Worm (Caenorhabditis elegans) whole organism, young adult: ENCODE data around the gene C33A12.3.

ENCODE experiments used
- B0336.3 ChIP-seq: fragments of 200-800 bp; sonication (Bioruptor generic); IDR thresholded peaks from 2 replicates; pipeline ENCODE4 v1.3.6; 2022; ENCODE audit warnings: missing genetic modification characterization, missing compliant biosample characterization
- C17E4.6 ChIP-seq: fragments of 200-800 bp; sonication (Bioruptor generic); IDR thresholded peaks from 2 replicates; pipeline ENCODE4 v1.3.6; 2022; ENCODE audit warnings: missing genetic modification reagents, missing genetic modification characterization, missing compliant biosample characterization
- D2030.7 ChIP-seq: fragments of 200-800 bp; sonication (Bioruptor generic); IDR thresholded peaks from 2 replicates; pipeline ENCODE4 v1.3.6; 2022; ENCODE audit warnings: missing genetic modification reagents, missing genetic modification characterization, missing compliant biosample characterization
- F10E7.11 ChIP-seq: sonication (generic microtip); optimal IDR thresholded peaks from 2 replicates; lab custom pipeline; 2017; ENCODE audit warnings: mild to moderate bottlenecking, missing genetic modification characterization, moderate library complexity, missing compliant biosample characterization
- F33H1.4 ChIP-seq: fragments of 200-800 bp; sonication (Bioruptor generic); IDR thresholded peaks from 2 replicates; pipeline ENCODE4 v1.3.6; 2022; ENCODE audit warnings: missing genetic modification reagents, missing genetic modification characterization, missing compliant biosample characterization
- F57C9.4 ChIP-seq: sonication (generic microtip); optimal IDR thresholded peaks from 2 replicates; lab custom pipeline; 2017; ENCODE audit warnings: mild to moderate bottlenecking, missing genetic modification characterization, missing compliant biosample characterization
- K12H6.12 ChIP-seq: fragments of 200-800 bp; sonication (Bioruptor generic); optimal IDR thresholded peaks from 2 replicates; lab custom pipeline; 2018; ENCODE audit warnings: mild to moderate bottlenecking, missing genetic modification characterization, missing compliant biosample characterization
- Y53G8AR.9 ChIP-seq: fragments of 200-800 bp; sonication (Bioruptor generic); conservative IDR thresholded peaks from 2 replicates; pipeline ENCODE4 v1.3.6; 2022; ENCODE audit warnings: missing genetic modification reagents, missing genetic modification characterization, missing compliant biosample characterization
- Y56A3A.18 ChIP-seq: fragments of 200-800 bp; sonication (Bioruptor generic); IDR thresholded peaks from 2 replicates; pipeline ENCODE4 v1.3.6; 2022; ENCODE audit warnings: missing genetic modification reagents, missing genetic modification characterization, missing compliant biosample characterization
- Y79H2A.3 ChIP-seq: fragments of 200-800 bp; sonication (Bioruptor generic); conservative IDR thresholded peaks from 2 replicates; pipeline ENCODE4 v1.3.6; 2022; ENCODE audit warnings: missing genetic modification reagents, missing genetic modification characterization, missing compliant biosample characterization
- akir-1 ChIP-seq: fragments of 200-800 bp; sonication (Bioruptor generic); optimal IDR thresholded peaks from 2 replicates; lab custom pipeline; 2018; ENCODE audit warnings: mild to moderate bottlenecking, missing genetic modification characterization, moderate library complexity, missing compliant biosample characterization
- ama-1 ChIP-seq, 3 experiments: fragments of 150-350 bp in 1 of 3; sonication (generic microtip) in 2 of 3; optimal IDR thresholded peaks; 2 replicates each; lab custom pipeline; 2014 to 2018; ENCODE audit warnings: missing biosample characterization in 2 of 3, missing genetic modification characterization in 2 of 3, missing genetic modification reagents in 2 of 3
- attf-6 ChIP-seq: fragments of 200-800 bp; sonication (Bioruptor generic); IDR thresholded peaks from 2 replicates; pipeline ENCODE4 v1.3.6; 2022; ENCODE audit warnings: missing genetic modification reagents, missing genetic modification characterization, missing compliant biosample characterization
- ccch-3 ChIP-seq: fragments of 200-800 bp; sonication (Bioruptor generic); optimal IDR thresholded peaks from 2 replicates; lab custom pipeline; 2018; ENCODE audit warnings: mild to moderate bottlenecking, missing genetic modification characterization, missing compliant biosample characterization
- cebp-1 ChIP-seq, 2 experiments: fragments of 200-800 bp in 1 of 2; sonication (Bioruptor generic) in 1 of 2; sonication (generic microtip) in 1 of 2; IDR thresholded peaks in 1 of 2; optimal IDR thresholded peaks in 1 of 2; 2 replicates each; pipeline versions ENCODE4 v1.3.6 to Lab custom; 2017 to 2022; ENCODE audit warnings: missing compliant biosample characterization in 2 of 2, missing genetic modification characterization in 2 of 2, mild to moderate bottlenecking in 1 of 2, missing genetic modification reagents in 1 of 2, moderate library complexity in 1 of 2
- cebp-2 ChIP-seq: fragments of 200-800 bp; sonication (Bioruptor generic); IDR thresholded peaks from 2 replicates; pipeline ENCODE4 v1.3.6; 2022; ENCODE audit warnings: missing genetic modification characterization, missing compliant biosample characterization
- ceh-27 ChIP-seq: fragments of 200-800 bp; sonication (Bioruptor generic); optimal IDR thresholded peaks from 2 replicates; lab custom pipeline; 2018; ENCODE audit warnings: mild to moderate bottlenecking, missing genetic modification characterization, moderate library complexity, missing compliant biosample characterization
- chd-7 ChIP-seq: sonication (generic microtip); optimal IDR thresholded peaks from 2 replicates; lab custom pipeline; 2016; ENCODE audit warnings: mild to moderate bottlenecking, missing genetic modification characterization, moderate library complexity, missing compliant biosample characterization
- die-1 ChIP-seq: sonication (generic microtip); optimal IDR thresholded peaks from 2 replicates; lab custom pipeline; 2016; ENCODE audit warnings: missing genotype, mild to moderate bottlenecking, missing genetic modification characterization, missing compliant biosample characterization
- dox-1 ChIP-seq: fragments of 200-800 bp; sonication (Bioruptor generic); IDR thresholded peaks from 2 replicates; pipeline ENCODE4 v1.3.6; 2022; ENCODE audit warnings: missing genetic modification reagents, missing genetic modification characterization, missing compliant biosample characterization
- dpl-1 ChIP-seq: fragments of 150-350 bp; optimal IDR thresholded peaks from 2 replicates; lab custom pipeline; 2014; ENCODE audit warnings: missing biosample characterization, missing genetic modification reagents, missing genetic modification characterization
- egrh-3 ChIP-seq: fragments of 200-800 bp; sonication (Bioruptor generic); IDR thresholded peaks from 2 replicates; pipeline ENCODE4 v1.3.6; 2022; ENCODE audit warnings: missing genetic modification reagents, missing genetic modification characterization, missing compliant biosample characterization
- fkh-3 ChIP-seq: sonication (generic microtip); optimal IDR thresholded peaks from 2 replicates; lab custom pipeline; 2016; ENCODE audit warnings: mild to moderate bottlenecking, missing genetic modification characterization, missing compliant biosample characterization
- him-1 ChIP-seq: sonication (generic microtip); optimal IDR thresholded peaks from 2 replicates; lab custom pipeline; 2016; ENCODE audit warnings: missing genotype, missing genetic modification reagents, missing genetic modification characterization, missing compliant biosample characterization
- let-607 ChIP-seq, 2 experiments: fragments of 200-800 bp in 1 of 2; sonication (Bioruptor generic) in 1 of 2; sonication (generic microtip) in 1 of 2; optimal IDR thresholded peaks; 2 replicates each; lab custom pipeline; 2016 to 2018; ENCODE audit warnings: mild to moderate bottlenecking in 2 of 2, missing compliant biosample characterization in 2 of 2, missing genetic modification characterization in 2 of 2, moderate library complexity in 2 of 2, missing genotype in 1 of 2
- lin-35 ChIP-seq, 3 experiments: fragments of 150-350 bp in 2 of 3; sonication (generic microtip) in 1 of 3; optimal IDR thresholded peaks; 2 replicates each; lab custom pipeline; 2014 to 2018; ENCODE audit warnings: missing biosample characterization in 3 of 3, missing genetic modification characterization in 3 of 3, missing genetic modification reagents in 3 of 3
- lin-40 ChIP-seq: sonication (generic microtip); optimal IDR thresholded peaks from 2 replicates; lab custom pipeline; 2016; ENCODE audit warnings: missing genetic modification characterization, mild to moderate bottlenecking, missing compliant biosample characterization, missing genotype, missing genetic modification reagents
- madf-8 ChIP-seq: fragments of 200-800 bp; sonication (Bioruptor generic); conservative IDR thresholded peaks from 2 replicates; pipeline ENCODE4 v1.3.6; 2022; ENCODE audit warnings: missing genetic modification reagents, missing genetic modification characterization, missing compliant biosample characterization
- nfya-1 ChIP-seq: sonication (generic microtip); optimal IDR thresholded peaks from 2 replicates; lab custom pipeline; 2017; ENCODE audit warnings: antibody characterized with exemption, missing compliant biosample characterization, missing genetic modification characterization, borderline replicate concordance; ENCODE audit not compliant: insufficient read depth
- pha-4 ChIP-seq: fragments of 150-350 bp; sonication (generic microtip); optimal IDR thresholded peaks from 2 replicates; lab custom pipeline; 2014; ENCODE audit warnings: missing biosample characterization, missing genetic modification reagents, missing genetic modification characterization
- snpc-3.4 ChIP-seq: sonication (generic microtip); optimal IDR thresholded peaks from 2 replicates; lab custom pipeline; 2017; ENCODE audit warnings: missing genetic modification characterization, mild to moderate bottlenecking, missing compliant biosample characterization, antibody characterized with exemption, moderate library complexity, missing genotype, missing genetic modification reagents
- somi-1 ChIP-seq: fragments of 200-800 bp; sonication (Bioruptor generic); optimal IDR thresholded peaks from 2 replicates; lab custom pipeline; 2018; ENCODE audit warnings: mild to moderate bottlenecking, missing genetic modification characterization, missing compliant biosample characterization
- tbp1 ChIP-seq: fragments of 200-800 bp; sonication (Bioruptor generic); optimal IDR thresholded peaks from 2 replicates; lab custom pipeline; 2018; ENCODE audit warnings: mild to moderate bottlenecking, missing genetic modification characterization, missing compliant biosample characterization
- tlf-1 ChIP-seq: fragments of 200-800 bp; sonication (Bioruptor generic); optimal IDR thresholded peaks from 2 replicates; lab custom pipeline; 2018; ENCODE audit warnings: mild to moderate bottlenecking, missing genetic modification characterization, missing compliant biosample characterization
- xnd-1 ChIP-seq: sonication (generic microtip); optimal IDR thresholded peaks from 2 replicates; lab custom pipeline; 2016; ENCODE audit warnings: missing genotype, missing genetic modification reagents, missing genetic modification characterization, missing compliant biosample characterization
- zim-3 ChIP-seq: sonication (generic microtip); optimal IDR thresholded peaks from 2 replicates; lab custom pipeline; 2017; ENCODE audit warnings: mild to moderate bottlenecking, missing genetic modification characterization, moderate library complexity, missing compliant biosample characterization
- ztf-3 ChIP-seq: fragments of 200-800 bp; sonication (Bioruptor generic); optimal IDR thresholded peaks from 2 replicates; lab custom pipeline; 2018; ENCODE audit warnings: mild to moderate bottlenecking, missing genetic modification characterization, missing compliant biosample characterization

C33A12.3 gene

DNA sequence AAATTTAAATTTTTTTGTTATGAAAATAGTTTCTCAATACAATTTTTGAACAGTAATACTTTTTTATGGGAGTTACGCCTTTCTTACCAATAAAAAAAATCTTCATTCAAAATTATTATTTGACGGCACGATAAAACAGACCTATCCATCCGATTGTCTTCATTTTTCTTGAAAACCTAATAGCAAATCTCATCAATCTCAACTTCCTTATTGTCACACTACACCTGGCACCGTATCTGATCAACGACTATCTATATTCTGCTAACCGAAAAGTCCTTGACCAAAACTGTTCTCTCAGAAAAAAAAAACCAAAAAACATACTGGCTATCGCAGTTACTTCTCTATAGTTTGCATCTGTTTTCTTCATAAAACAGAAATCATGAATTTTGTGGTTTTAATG is 23.3 kb upstream of the C33A12.3 start:
- TF ChIP-seq attf-6 (GFP tag; lab: Robert Waterston, UW): no peak
- no peak for TF ChIP-seq nfya-1 (tag; lab: Kevin White, UChicago)
- no peak for TF ChIP-seq somi-1 (GFP tag; lab: Kevin White, UChicago)
- no peak for TF ChIP-seq zim-3 (tag; lab: Kevin White, UChicago)
- TF ChIP-seq D2030.7 (GFP tag; lab: Robert Waterston, UW): no peak
- no peak for TF ChIP-seq snpc-3.4
- TF ChIP-seq C17E4.6 (GFP tag; lab: Robert Waterston, UW): no peak
- no peak for TF ChIP-seq cebp-2 (GFP tag; lab: Robert Waterston, UW)
- no peak for TF ChIP-seq Y56A3A.18
- TF ChIP-seq fkh-3: no peak
- no peak for TF ChIP-seq ccch-3 (GFP tag; lab: Kevin White, UChicago)
- no peak for TF ChIP-seq Y53G8AR.9 (GFP tag; lab: Robert Waterston, UW)
- no peak for TF ChIP-seq ama-1 (optimal IDR thresholded peaks at IDR 0.05; lab: Kevin White, UChicago)
- no peak for TF ChIP-seq ama-1 (GFP tag; optimal IDR thresholded peaks at IDR 0.05; lab: Kevin White, UChicago)
- TF ChIP-seq ceh-27: no peak
- no peak for TF ChIP-seq K12H6.12
- TF ChIP-seq B0336.3 (GFP tag; lab: Robert Waterston, UW): no peak
- TF ChIP-seq madf-8 (GFP tag; lab: Robert Waterston, UW): no peak
- no peak for TF ChIP-seq F10E7.11 (tag; lab: Kevin White, UChicago)

ce11 chrIV:9535105-9535504 is 22.3 kb upstream of the C33A12.3 start:
- TF ChIP-seq let-607 (tag; optimal IDR thresholded peaks at IDR 0.05; lab: Kevin White, UChicago) (no peak), xnd-1 (tag; lab: Kevin White, UChicago) (no peak), akir-1 (no peak), F33H1.4 (GFP tag; lab: Robert Waterston, UW) (no peak), chd-7 (tag; lab: Kevin White, UChicago) (no peak), Y79H2A.3 (GFP tag; lab: Robert Waterston, UW) (no peak), him-1 (tag; lab: Kevin White, UChicago) (no peak), egrh-3 (GFP tag; lab: Robert Waterston, UW) (no peak), die-1 (no peak), fkh-3 (no peak), lin-35 (GFP tag; optimal IDR thresholded peaks at IDR 0.05; lab: Kevin White, UChicago) (no peak), F57C9.4 (no peak), pha-4 (tag; lab: Kevin White, UChicago) (no peak), dpl-1 (GFP tag; lab: Kevin White, UChicago) (no peak), cebp-1 (GFP tag; IDR thresholded peaks at IDR 0.05; lab: Robert Waterston, UW) (no peak), cebp-1 (tag; optimal IDR thresholded peaks at IDR 0.05; lab: Kevin White, UChicago) (no peak), tlf-1 (GFP tag; lab: Kevin White, UChicago) (no peak)

- TF ChIP-seq fkh-3: no peak
- TF ChIP-seq lin-40 (tag; lab: Kevin White, UChicago): peak; percentile 44
- TF ChIP-seq tbp1 (GFP tag; lab: Kevin White, UChicago): no peak
- TF ChIP-seq ztf-3 (GFP tag; lab: Kevin White, UChicago): no peak
- TF ChIP-seq dox-1: 0 out of 2 replicates have a peak, but pooled peaks have one; percentile 18
Measured at ce11 chrIV:9534342-9534741, 21.5 kb upstream of the C33A12.3 start.
